Fruit fly (Drosophila melanogaster): ENCODE measurements around the gene CG7271.

The CG7271 gene

DNA sequence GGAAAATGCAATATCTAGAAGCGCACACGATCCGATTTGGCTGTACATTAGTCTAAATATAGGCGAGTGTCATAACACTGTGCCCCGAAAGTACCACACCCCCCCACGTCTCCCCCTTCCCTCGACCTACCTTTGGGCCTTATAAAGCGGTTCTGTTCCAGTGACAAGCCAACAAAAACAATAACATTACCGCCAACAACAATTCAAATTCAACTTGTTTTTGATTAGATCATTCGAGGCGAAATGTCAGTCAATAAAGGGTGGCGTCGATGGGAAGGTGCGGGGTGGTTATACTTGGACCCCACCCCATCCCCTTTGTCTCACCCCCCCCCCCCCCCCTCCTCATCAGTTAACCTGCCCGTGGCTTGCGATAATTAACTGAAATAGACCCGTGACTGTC is 44.5 kb downstream of the CG7271 start (continued):
- TF ChIP-seq Chrac-16 (GFP tag; optimal IDR thresholded peaks at IDR 0.05), result no peak
- no peak for TF ChIP-seq bbx (GFP tag; IDR thresholded peaks at IDR 0.05; ENCODE audit: partially characterized antibody)
- TF ChIP-seq BtbVII (GFP tag; optimal IDR thresholded peaks at IDR 0.05), result no peak
- no peak for TF ChIP-seq sc (optimal IDR thresholded peaks at IDR 0.05)
- no peak for TF ChIP-seq sc (GFP tag; optimal IDR thresholded peaks at IDR 0.05)
- no peak for TF ChIP-seq crp (GFP tag; optimal IDR thresholded peaks at IDR 0.05)
- TF ChIP-seq CG6765 (GFP tag; optimal IDR thresholded peaks at IDR 0.05), result no peak
- no peak for TF ChIP-seq gsb-n (tag; optimal IDR thresholded peaks at IDR 0.05)
- no peak for TF ChIP-seq CG12391 (tag; optimal IDR thresholded peaks at IDR 0.05)
- TF ChIP-seq slp2 (GFP tag; optimal IDR thresholded peaks at IDR 0.05), result no peak
- TF ChIP-seq Trl (optimal IDR thresholded peaks at IDR 0.05), result no peak
- TF ChIP-seq Trl (GFP tag; optimal IDR thresholded peaks at IDR 0.05), result no peak
- TF ChIP-seq twi (tag; optimal IDR thresholded peaks at IDR 0.05), result no peak
- no peak for TF ChIP-seq ken (GFP tag; IDR thresholded peaks at IDR 0.05)
- TF ChIP-seq gcm2 (GFP tag; optimal IDR thresholded peaks at IDR 0.05), result no peak
- no peak for TF ChIP-seq ase (GFP tag; IDR thresholded peaks at IDR 0.05)
- no peak for TF ChIP-seq tll (GFP tag; optimal IDR thresholded peaks at IDR 0.05)
- TF ChIP-seq CG2712 (tag; optimal IDR thresholded peaks at IDR 0.05), result no peak
- no peak for TF ChIP-seq Jarid2 (GFP tag; optimal IDR thresholded peaks at IDR 0.05)
- TF ChIP-seq vvl (GFP tag; IDR thresholded peaks at IDR 0.05), result no peak
- no peak for TF ChIP-seq ap (GFP tag; IDR thresholded peaks at IDR 0.05)
- no peak for TF ChIP-seq CG31441 (GFP tag; IDR thresholded peaks at IDR 0.05)
- no peak for TF ChIP-seq gce (GFP tag; IDR thresholded peaks at IDR 0.05)
- 0 out of 2 replicates have a peak, but pooled peaks have one; percentile 11 for TF ChIP-seq GATAe (GFP tag; conservative IDR thresholded peaks at IDR 0.05)
- TF ChIP-seq B-H1 (GFP tag; IDR thresholded peaks at IDR 0.05), result no peak
- no peak for TF ChIP-seq tgo (GFP tag; IDR thresholded peaks at IDR 0.05)
- peak; percentile 3 for TF ChIP-seq CG15514 (GFP tag; optimal IDR thresholded peaks at IDR 0.05)
- peak; percentile 2 for TF ChIP-seq CG18011 (GFP tag; optimal IDR thresholded peaks at IDR 0.05)
- TF ChIP-seq CG12769 (tag; optimal IDR thresholded peaks at IDR 0.05), result peak; percentile 54
- no peak for TF ChIP-seq Taf1 (GFP tag; IDR thresholded peaks at IDR 0.05)
- TF ChIP-seq lmd (GFP tag; IDR thresholded peaks at IDR 0.05), result no peak
- TF ChIP-seq Hmr (GFP tag; optimal IDR thresholded peaks at IDR 0.05), result peak; percentile 0
- no peak for TF ChIP-seq CG17568 (GFP tag; optimal IDR thresholded peaks at IDR 0.05)
- no peak for TF ChIP-seq br (optimal IDR thresholded peaks at IDR 0.05)
- TF ChIP-seq E2f2 (GFP tag; IDR thresholded peaks at IDR 0.05), result no peak
- no peak for TF ChIP-seq CG10274 (GFP tag; optimal IDR thresholded peaks at IDR 0.05)
- TF ChIP-seq bcd (GFP tag; optimal IDR thresholded peaks at IDR 0.05), result no peak
- peak in 1 of 2 experiments; percentile 33 for TF ChIP-seq Hr78 (GFP tag; optimal IDR thresholded peaks at IDR 0.05)
- TF ChIP-seq Bteb2 (GFP tag; optimal IDR thresholded peaks at IDR 0.05), result no peak
- TF ChIP-seq PHDP (tag; optimal IDR thresholded peaks at IDR 0.05), result no peak
- TF ChIP-seq tna (GFP tag; IDR thresholded peaks at IDR 0.05; ENCODE audit: partially characterized antibody), result 0 out of 2 replicates have a peak, but pooled peaks have one; percentile 10
- TF ChIP-seq Rfx (GFP tag; IDR thresholded peaks at IDR 0.05), result no peak
- TF ChIP-seq Vsx1 (GFP tag; optimal IDR thresholded peaks at IDR 0.05), result peak; percentile 51
- TF ChIP-seq corto (GFP tag; optimal IDR thresholded peaks at IDR 0.05), result no peak
- TF ChIP-seq MESR4 (GFP tag; optimal IDR thresholded peaks at IDR 0.05), result no peak
- no peak for TF ChIP-seq phol (tag; optimal IDR thresholded peaks at IDR 0.05)
- no peak for TF ChIP-seq Hr51 (GFP tag; optimal IDR thresholded peaks at IDR 0.05)
- TF ChIP-seq CG14667 (GFP tag; IDR thresholded peaks at IDR 0.05), result no peak
- no peak for TF ChIP-seq emc (GFP tag; optimal IDR thresholded peaks at IDR 0.05)
- no peak for TF ChIP-seq CG8290 (GFP tag; optimal IDR thresholded peaks at IDR 0.05)
- peak in 1 of 2 experiments; percentile 49 for TF ChIP-seq CG8290 (tag; optimal IDR thresholded peaks at IDR 0.05)
- no peak for TF ChIP-seq CG2202 (tag; optimal IDR thresholded peaks at IDR 0.05)
